Worm (Caenorhabditis elegans) whole organism, L4 larva: ENCODE measurements around the gene cls-3.

Experiments used
- F26F4.8 ChIP-seq: fragments of 200-800 bp; sonication (Bioruptor generic); conservative IDR thresholded peaks from 2 replicates; pipeline ENCODE4 v1.3.6; 2022; ENCODE audit warnings: missing genetic modification characterization, missing compliant biosample characterization
- ZK337.2 ChIP-seq: fragments of 200-800 bp; sonication (Bioruptor generic); IDR thresholded peaks from 2 replicates; pipeline ENCODE4 v1.3.6; 2022; ENCODE audit warnings: missing genetic modification reagents, missing genetic modification characterization, missing compliant biosample characterization
- ceh-28 ChIP-seq: fragments of 150-350 bp; optimal IDR thresholded peaks from 2 replicates; lab custom pipeline; 2014; ENCODE audit warnings: missing biosample characterization, missing genetic modification reagents, missing genetic modification characterization
- fkh-10 ChIP-seq: fragments of 150-350 bp; optimal IDR thresholded peaks from 2 replicates; lab custom pipeline; 2014; ENCODE audit warnings: missing biosample characterization, missing genetic modification reagents, missing genetic modification characterization
- fos-1 ChIP-seq: fragments of 150-350 bp; optimal IDR thresholded peaks from 2 replicates; lab custom pipeline; 2014; ENCODE audit warnings: missing biosample characterization, missing genetic modification characterization
- madf-5 ChIP-seq, 2 experiments: fragments of 200-800 bp; sonication (Bioruptor generic); IDR thresholded peaks; 2 replicates each; pipeline ENCODE4 v1.3.6; 2022; ENCODE audit warnings: missing compliant biosample characterization in 2 of 2, missing genetic modification characterization in 2 of 2
- mdt-29 ChIP-seq: fragments of 200-800 bp; sonication (Bioruptor generic); IDR thresholded peaks from 2 replicates; pipeline ENCODE4 v1.3.6; 2022; ENCODE audit warnings: missing genetic modification reagents, missing genetic modification characterization, missing compliant biosample characterization
- nhr-102 ChIP-seq: sonication (generic microtip); optimal IDR thresholded peaks from 2 replicates; lab custom pipeline; 2016; ENCODE audit warnings: mild to moderate bottlenecking, missing genetic modification characterization, moderate library complexity, missing compliant biosample characterization
- nhr-77 ChIP-seq: fragments of 150-350 bp; optimal IDR thresholded peaks from 2 replicates; lab custom pipeline; 2014; ENCODE audit warnings: missing biosample characterization, missing genetic modification characterization
- snpc-1.2 ChIP-seq: fragments of 200-800 bp; sonication (Bioruptor generic); IDR thresholded peaks from 2 replicates; pipeline ENCODE4 v1.3.6; 2022; ENCODE audit warnings: missing genetic modification reagents, missing genetic modification characterization, missing compliant biosample characterization

DNA sequence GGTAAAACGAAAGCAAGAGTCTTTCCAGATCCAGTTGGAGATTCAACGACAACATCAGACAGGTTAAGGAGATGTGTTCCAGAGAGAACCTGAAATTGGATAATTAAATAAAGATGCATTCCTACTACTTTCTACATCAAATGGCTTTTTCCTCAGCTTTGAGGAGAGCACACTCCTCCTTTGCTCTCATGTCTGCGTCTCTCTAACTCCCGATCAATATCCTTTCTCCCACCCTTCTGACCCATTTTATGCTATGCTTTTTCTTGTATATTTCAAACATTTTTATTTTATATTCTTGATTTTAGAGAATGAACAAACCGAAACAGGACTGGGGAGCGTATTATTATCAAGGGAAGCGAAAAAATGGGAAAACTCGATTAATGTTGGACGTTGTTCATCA is 47.0 kb downstream of the cls-3 start, which contains the start of gene ZK512.11:
- no peak for TF ChIP-seq nhr-102 (tag; lab: Kevin White, UChicago)
- no peak for TF ChIP-seq fkh-10 (GFP tag; lab: Kevin White, UChicago)
- no peak for TF ChIP-seq fos-1 (tag; lab: Kevin White, UChicago)
- no peak for TF ChIP-seq madf-5 (GFP tag; IDR thresholded peaks at IDR 0.05; lab: Robert Waterston, UW)
- TF ChIP-seq ZK337.2 (GFP tag; lab: Robert Waterston, UW): no peak
- no peak for TF ChIP-seq ceh-28
- TF ChIP-seq nhr-77 (tag; lab: Kevin White, UChicago): no peak
- no peak for TF ChIP-seq snpc-1.2 (GFP tag; lab: Robert Waterston, UW)
- TF ChIP-seq F26F4.8 (GFP tag; lab: Robert Waterston, UW): no peak
- TF ChIP-seq mdt-29 (GFP tag; lab: Robert Waterston, UW): no peak
